Worm (Caenorhabditis elegans) whole organism, L1 larva: ENCODE results near the gene srz-1.

Source experiments
- C04F5.9 ChIP-seq: sonication (generic microtip); optimal IDR thresholded peaks from 2 replicates; lab custom pipeline; 2016; ENCODE audit warnings: missing genetic modification characterization, missing compliant biosample characterization
- C34B4.2 ChIP-seq: sonication (generic microtip); optimal IDR thresholded peaks from 2 replicates; lab custom pipeline; 2017; ENCODE audit warnings: mild to moderate bottlenecking, missing genetic modification characterization, missing compliant biosample characterization
- aly-2 ChIP-seq: fragments of 150-350 bp; optimal IDR thresholded peaks from 2 replicates; lab custom pipeline; 2014; ENCODE audit warnings: missing biosample characterization, missing genetic modification characterization
- ama-1 ChIP-seq: fragments of 150-350 bp; optimal IDR thresholded peaks from 2 replicates; lab custom pipeline; 2014
- ceh-8 ChIP-seq: fragments of 200-800 bp; sonication (Bioruptor generic); optimal IDR thresholded peaks from 2 replicates; lab custom pipeline; 2018; ENCODE audit warnings: mild to moderate bottlenecking, missing genetic modification characterization, moderate library complexity, missing compliant biosample characterization
- ceh-90 ChIP-seq: sonication (generic microtip); optimal IDR thresholded peaks from 2 replicates; lab custom pipeline; 2016; ENCODE audit warnings: missing genetic modification characterization, missing compliant biosample characterization
- dsc-1 ChIP-seq: sonication (generic microtip); optimal IDR thresholded peaks from 2 replicates; lab custom pipeline; 2016; ENCODE audit warnings: mild to moderate bottlenecking, missing genetic modification characterization, missing compliant biosample characterization
- egl-13 ChIP-seq: sonication (generic microtip); optimal IDR thresholded peaks from 2 replicates; lab custom pipeline; 2016; ENCODE audit warnings: missing genotype, missing genetic modification reagents, missing genetic modification characterization, missing compliant biosample characterization
- elt-3 ChIP-seq, 6 experiments: fragments of 150-350 bp in 1 of 6; sonication (generic microtip); optimal IDR thresholded peaks; 2 replicates each; lab custom pipeline; 2017 to 2018; ENCODE audit warnings: missing biosample characterization in 6 of 6, missing genetic modification characterization in 6 of 6, inconsistent platforms in 1 of 6
- fkh-10 ChIP-seq: sonication (generic microtip); optimal IDR thresholded peaks from 2 replicates; lab custom pipeline; 2017; ENCODE audit warnings: missing biosample characterization, missing genetic modification reagents, missing genetic modification characterization
- fkh-8 ChIP-seq: sonication (generic microtip); optimal IDR thresholded peaks from 2 replicates; lab custom pipeline; 2016; ENCODE audit warnings: mild to moderate bottlenecking, missing genetic modification characterization, missing compliant biosample characterization
- fos-1 ChIP-seq: fragments of 150-350 bp; optimal IDR thresholded peaks from 2 replicates; lab custom pipeline; 2014; ENCODE audit warnings: missing biosample characterization, missing genetic modification characterization
- hlh-4 ChIP-seq: sonication (generic microtip); optimal IDR thresholded peaks from 2 replicates; lab custom pipeline; 2016; ENCODE audit warnings: mild to moderate bottlenecking, missing genetic modification characterization, missing compliant biosample characterization
- hpl-2 ChIP-seq: fragments of 150-350 bp; optimal IDR thresholded peaks from 2 replicates; lab custom pipeline; 2014; ENCODE audit warnings: missing biosample characterization, missing genetic modification reagents, missing genetic modification characterization
- isw-1 ChIP-seq: fragments of 200-800 bp; sonication (Bioruptor generic); IDR thresholded peaks from 2 replicates; pipeline ENCODE4 v1.3.6; 2022; ENCODE audit warnings: missing genetic modification characterization, missing compliant biosample characterization
- lin-13 ChIP-seq: fragments of 150-350 bp; optimal IDR thresholded peaks from 2 replicates; lab custom pipeline; 2014; ENCODE audit warnings: missing biosample characterization, missing genetic modification reagents, missing genetic modification characterization
- lin-14 ChIP-seq: fragments of 200-800 bp; sonication (Bioruptor generic); optimal IDR thresholded peaks from 2 replicates; lab custom pipeline; 2018; ENCODE audit warnings: mild to moderate bottlenecking, missing genetic modification characterization, moderate library complexity, missing compliant biosample characterization
- lin-39 ChIP-seq: fragments of 150-350 bp; optimal IDR thresholded peaks from 2 replicates; lab custom pipeline; 2014; ENCODE audit warnings: missing biosample characterization, missing genetic modification reagents, missing genetic modification characterization
- mab-9 ChIP-seq: fragments of 200-800 bp; sonication (Bioruptor generic); IDR thresholded peaks from 2 replicates; pipeline ENCODE4 v1.3.6; 2022; ENCODE audit warnings: missing genetic modification reagents, missing genetic modification characterization, missing compliant biosample characterization
- mdl-1 ChIP-seq, 2 experiments: fragments of 150-350 bp; optimal IDR thresholded peaks; 2 replicates each; lab custom pipeline; 2014 to 2017; ENCODE audit warnings: missing biosample characterization in 2 of 2, missing genetic modification characterization in 2 of 2, inconsistent platforms in 1 of 2
- mef-2 ChIP-seq: fragments of 150-350 bp; optimal IDR thresholded peaks from 2 replicates; lab custom pipeline; 2014; ENCODE audit warnings: missing biosample characterization, missing genetic modification characterization
- mep-1 ChIP-seq: fragments of 150-350 bp; optimal IDR thresholded peaks from 2 replicates; lab custom pipeline; 2014; ENCODE audit warnings: missing biosample characterization, missing genetic modification characterization
- nhr-19 ChIP-seq: fragments of 200-800 bp; sonication (Bioruptor generic); conservative IDR thresholded peaks from 2 replicates; pipeline ENCODE4 v1.3.6; 2022; ENCODE audit warnings: missing genetic modification characterization, missing compliant biosample characterization
- nhr-237 ChIP-seq: fragments of 150-350 bp; optimal IDR thresholded peaks from 2 replicates; lab custom pipeline; 2014; ENCODE audit warnings: missing biosample characterization, missing genetic modification characterization
- nhr-71 ChIP-seq: sonication (generic microtip); optimal IDR thresholded peaks from 2 replicates; lab custom pipeline; 2016; ENCODE audit warnings: mild to moderate bottlenecking, missing genetic modification characterization, moderate library complexity, missing compliant biosample characterization
- nhr-77 ChIP-seq: fragments of 150-350 bp; optimal IDR thresholded peaks from 2 replicates; lab custom pipeline; 2014; ENCODE audit warnings: missing biosample characterization, missing genetic modification characterization
- nhr-85 ChIP-seq: sonication (generic microtip); peaks from one replicate; lab custom pipeline; 2016; ENCODE audit warnings: missing genetic modification characterization, inconsistent platforms, missing compliant biosample characterization
- nhr-90 ChIP-seq: sonication (generic microtip); optimal IDR thresholded peaks from 2 replicates; lab custom pipeline; 2016; ENCODE audit warnings: mild to moderate bottlenecking, missing genetic modification characterization, missing compliant biosample characterization; ENCODE audit not compliant: poor library complexity
- pax-3 ChIP-seq: fragments of 200-800 bp; sonication (Bioruptor generic); optimal IDR thresholded peaks from 2 replicates; lab custom pipeline; 2018; ENCODE audit warnings: mild to moderate bottlenecking, missing genetic modification characterization, moderate library complexity, missing compliant biosample characterization
- pqm-1 ChIP-seq: sonication (generic microtip); optimal IDR thresholded peaks from 3 replicates; lab custom pipeline; 2017; ENCODE audit warnings: missing biosample characterization, missing genetic modification characterization
- rnt-1 ChIP-seq: sonication (generic microtip); optimal IDR thresholded peaks from 2 replicates; lab custom pipeline; 2016; ENCODE audit warnings: mild to moderate bottlenecking, missing genetic modification characterization, moderate library complexity, missing compliant biosample characterization
- snu-23 ChIP-seq: sonication (generic microtip); optimal IDR thresholded peaks from 2 replicates; lab custom pipeline; 2016; ENCODE audit warnings: missing genetic modification characterization, missing compliant biosample characterization
- sptf-1 ChIP-seq: fragments of 150-350 bp; optimal IDR thresholded peaks from 2 replicates; lab custom pipeline; 2014; ENCODE audit warnings: missing biosample characterization, missing genetic modification characterization
- unc-130 ChIP-seq: fragments of 150-350 bp; optimal IDR thresholded peaks from 2 replicates; lab custom pipeline; 2017; ENCODE audit warnings: missing biosample characterization, missing genetic modification characterization, inconsistent platforms
- unc-98 ChIP-seq: fragments of 200-800 bp; sonication (Bioruptor generic); IDR thresholded peaks from 2 replicates; pipeline ENCODE4 v1.3.6; 2022; ENCODE audit warnings: missing genetic modification characterization, missing compliant biosample characterization
- zag-1 ChIP-seq: fragments of 150-350 bp; optimal IDR thresholded peaks from 2 replicates; lab custom pipeline; 2014; ENCODE audit warnings: missing biosample characterization, missing genetic modification characterization
- zip-4 ChIP-seq: fragments of 200-800 bp; sonication (Bioruptor generic); optimal IDR thresholded peaks from 2 replicates; lab custom pipeline; 2018; ENCODE audit warnings: mild to moderate bottlenecking, missing genetic modification characterization, moderate library complexity, missing compliant biosample characterization
- ztf-11 ChIP-seq, 2 experiments: sonication (generic microtip); optimal IDR thresholded peaks; 2 replicates each; lab custom pipeline; 2016 to 2017; ENCODE audit warnings: missing genetic modification characterization in 2 of 2, missing biosample characterization in 1 of 2, missing compliant biosample characterization in 1 of 2
- ztf-4 ChIP-seq: fragments of 150-350 bp; optimal IDR thresholded peaks from 2 replicates; lab custom pipeline; 2014; ENCODE audit warnings: missing biosample characterization, missing genetic modification characterization

Gene srz-1

DNA sequence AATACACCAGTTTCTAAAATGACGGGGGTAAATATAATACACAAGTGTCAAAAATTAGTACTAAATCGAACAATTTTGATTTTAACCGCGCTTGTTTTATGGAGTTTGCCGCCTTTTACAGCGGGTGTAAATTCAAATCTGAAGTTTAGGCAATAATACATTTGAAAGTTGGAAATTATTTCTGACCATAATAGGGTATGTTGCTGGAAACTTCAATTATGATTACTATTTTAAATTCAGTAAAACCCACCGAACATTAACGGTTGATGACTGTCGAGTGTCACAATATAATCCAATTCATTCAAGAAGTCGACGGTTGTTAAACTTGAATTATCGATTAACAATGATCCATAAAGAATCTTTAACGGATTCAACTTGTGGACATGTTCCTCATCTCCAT lies 38.1 kb downstream of the srz-1 start:
- TF ChIP-seq mdl-1 (tag; optimal IDR thresholded peaks at IDR 0.05; lab: Kevin White, UChicago) (no peak), C34B4.2 (no peak), snu-23 (GFP tag; lab: Kevin White, UChicago) (no peak), fos-1 (tag; lab: Kevin White, UChicago) (no peak), nhr-19 (GFP tag; lab: Robert Waterston, UW) (no peak), ama-1 (no peak), mep-1 (tag; lab: Kevin White, UChicago) (no peak), mab-9 (GFP tag; lab: Robert Waterston, UW) (no peak), isw-1 (GFP tag; lab: Robert Waterston, UW) (no peak), unc-98 (no peak), zag-1 (tag; lab: Kevin White, UChicago) (no peak), lin-14 (GFP tag; lab: Kevin White, UChicago) (no peak), lin-39 (tag; lab: Kevin White, UChicago) (no peak), nhr-71 (tag; lab: Kevin White, UChicago) (no peak), zip-4 (GFP tag; lab: Kevin White, UChicago) (no peak), pqm-1 (no peak)

DNA sequence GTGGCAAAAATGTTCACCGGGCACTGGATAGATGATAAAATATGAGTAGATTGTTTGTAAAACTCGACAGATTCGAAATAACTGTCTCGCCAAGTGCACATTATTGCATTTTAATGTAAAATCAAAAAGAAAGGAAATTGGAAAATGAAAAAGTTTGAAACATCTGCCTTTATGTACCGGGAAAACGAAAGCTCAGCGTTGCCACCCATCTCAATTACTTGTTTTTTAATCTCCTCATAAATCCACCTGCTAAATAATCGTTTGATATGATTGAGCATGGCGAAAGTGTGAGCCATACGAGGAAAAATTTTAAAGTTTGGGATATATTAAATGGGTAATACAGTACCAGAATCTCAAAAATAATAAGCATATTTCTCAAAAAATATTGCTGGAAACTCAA lies 40.9 kb downstream of the srz-1 start, which contains the start of gene srh-137:
srh-137 (minus strand) TSS at position 101 of the 400 bp plus-strand sequence.
- TF ChIP-seq mef-2 (tag; lab: Kevin White, UChicago), result no peak
- TF ChIP-seq zag-1 (tag; lab: Kevin White, UChicago), result no peak
- TF ChIP-seq nhr-19 (GFP tag; lab: Robert Waterston, UW), result no peak
- TF ChIP-seq nhr-85 (tag; lab: Kevin White, UChicago), result no peak
- no peak for TF ChIP-seq elt-3 (tag; optimal IDR thresholded peaks at IDR 0.05; lab: Kevin White, UChicago)
- no peak for TF ChIP-seq pqm-1
- TF ChIP-seq mep-1 (tag; lab: Kevin White, UChicago), result no peak
- TF ChIP-seq mdl-1 (tag; optimal IDR thresholded peaks at IDR 0.05; lab: Kevin White, UChicago), result no peak
- TF ChIP-seq nhr-77 (tag; lab: Kevin White, UChicago), result no peak
- TF ChIP-seq dsc-1 (tag; lab: Kevin White, UChicago), result no peak
- no peak for TF ChIP-seq ztf-11 (tag; optimal IDR thresholded peaks at IDR 0.05; lab: Kevin White, UChicago)

DNA sequence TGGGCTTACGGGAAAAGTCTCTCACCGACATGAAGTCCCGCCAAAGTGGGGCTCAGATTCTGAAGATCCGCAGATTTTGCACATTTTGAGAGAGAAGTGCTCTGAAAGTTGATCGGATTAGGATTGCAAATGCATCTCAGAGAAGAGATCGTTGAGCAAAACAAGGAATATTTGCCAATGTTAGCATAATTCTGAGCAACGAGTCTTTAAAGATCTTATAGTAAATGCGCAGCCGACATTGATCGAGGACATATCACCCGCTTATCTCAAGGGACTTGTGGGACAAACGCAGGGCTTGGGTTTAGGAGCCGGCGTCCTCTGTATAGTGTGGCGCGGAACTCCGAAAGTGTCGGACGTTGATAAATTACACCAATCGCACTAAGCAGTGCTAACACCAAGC lies 48.1 kb downstream of the srz-1 start, which contains the start of gene nhr-112:
nhr-112 (minus strand) TSS at position 101 of the 400 bp plus-strand sequence.
- TF ChIP-seq fkh-10 (GFP tag; lab: Kevin White, UChicago), result no peak
- TF ChIP-seq ceh-90 (tag; lab: Kevin White, UChicago), result no peak
- TF ChIP-seq isw-1 (GFP tag; lab: Robert Waterston, UW), result no peak
- TF ChIP-seq zip-4 (GFP tag; lab: Kevin White, UChicago), result no peak
- TF ChIP-seq lin-13 (GFP tag; lab: Kevin White, UChicago), result no peak
- TF ChIP-seq aly-2, result no peak
- TF ChIP-seq unc-130 (tag; lab: Kevin White, UChicago), result no peak
- TF ChIP-seq ztf-4, result no peak
- TF ChIP-seq ceh-8 (GFP tag; lab: Kevin White, UChicago), result no peak
- no peak for TF ChIP-seq C04F5.9
- TF ChIP-seq sptf-1 (tag; lab: Kevin White, UChicago), result no peak
- TF ChIP-seq fkh-8 (tag; lab: Kevin White, UChicago), result no peak
- TF ChIP-seq pax-3 (tag; lab: Kevin White, UChicago), result no peak
- no peak for TF ChIP-seq rnt-1
- TF ChIP-seq nhr-237 (tag; lab: Kevin White, UChicago), result no peak
- TF ChIP-seq hlh-4 (tag; lab: Kevin White, UChicago), result no peak
- no peak for TF ChIP-seq egl-13
- no peak for TF ChIP-seq nhr-90
- TF ChIP-seq hpl-2 (GFP tag; lab: Kevin White, UChicago), result no peak
